Fruit fly (Drosophila melanogaster) whole organism, embryonic: ENCODE data around the gene CG15406.

Source experiments
- Ada2b ChIP-seq: fragments of 200-800 bp; sonication (Bioruptor generic); IDR thresholded peaks from 2 replicates; pipeline ENCODE4 v1.3.6; 2022; ENCODE audit warnings: missing biosample characterization, missing genetic modification characterization
- Atf6 ChIP-seq: fragments of 200-800 bp; sonication (Bioruptor generic); IDR thresholded peaks from 2 replicates; pipeline ENCODE4 v1.3.6; 2022; ENCODE audit warnings: missing biosample characterization, missing genetic modification characterization
- C15 ChIP-seq: fragments of 200-800 bp; sonication (Bioruptor generic); IDR thresholded peaks from 3 replicates; pipeline ENCODE4 v1.3.6; 2022; ENCODE audit warnings: missing biosample characterization, missing genetic modification characterization
- CG13123 ChIP-seq: fragments of 200-800 bp; sonication (Bioruptor generic); optimal IDR thresholded peaks from 2 replicates; lab custom pipeline; 2016; ENCODE audit warnings: missing biosample characterization, missing genetic modification characterization
- CG13894 ChIP-seq: fragments of 200-800 bp; sonication (Bioruptor generic); optimal IDR thresholded peaks from 3 replicates; lab custom pipeline; 2018; ENCODE audit warnings: missing biosample characterization, mild to moderate bottlenecking, missing genetic modification characterization, moderate library complexity
- CG14441 ChIP-seq: fragments of 200-800 bp; sonication (Bioruptor generic); IDR thresholded peaks from 2 replicates; pipeline ENCODE4 v1.3.6; 2022; ENCODE audit warnings: missing biosample characterization, missing genetic modification characterization
- CG15073 ChIP-seq: fragments of 200-800 bp; sonication (Bioruptor generic); optimal IDR thresholded peaks from 2 replicates; lab custom pipeline; 2016; ENCODE audit warnings: missing biosample characterization, missing genetic modification characterization
- CG1602 ChIP-seq: fragments of 200-800 bp; sonication (Bioruptor generic); optimal IDR thresholded peaks from 3 replicates; lab custom pipeline; 2016; ENCODE audit warnings: missing biosample characterization, missing genetic modification characterization
- CG17328 ChIP-seq: fragments of 200-800 bp; sonication (Bioruptor generic); IDR thresholded peaks from 2 replicates; pipeline ENCODE4 v1.3.6; 2022; ENCODE audit warnings: missing biosample characterization, missing genetic modification characterization
- CG1792 ChIP-seq: fragments of 200-800 bp; sonication (Bioruptor generic); optimal IDR thresholded peaks from 2 replicates; lab custom pipeline; 2016; ENCODE audit warnings: missing biosample characterization, missing genetic modification characterization
- CG2202 ChIP-seq: fragments of 200-800 bp; sonication (Bioruptor generic); optimal IDR thresholded peaks from 2 replicates; lab custom pipeline; 2018; ENCODE audit warnings: missing biosample characterization, mild to moderate bottlenecking, missing genetic modification characterization
- CG2678 ChIP-seq: fragments of 200-800 bp; sonication (Bioruptor generic); optimal IDR thresholded peaks from 3 replicates; lab custom pipeline; 2019; ENCODE audit warnings: missing biosample characterization, mild to moderate bottlenecking, missing genetic modification characterization, moderate library complexity
- CG2889 ChIP-seq: fragments of 200-800 bp; sonication (Bioruptor generic); IDR thresholded peaks from 3 replicates; pipeline ENCODE4 v1.3.6; 2022; ENCODE audit warnings: missing biosample characterization, missing genetic modification characterization
- CG7271 ChIP-seq: fragments of 200-800 bp; sonication (Bioruptor generic); optimal IDR thresholded peaks from 2 replicates; lab custom pipeline; 2018; ENCODE audit warnings: missing biosample characterization, mild to moderate bottlenecking, missing genetic modification characterization, moderate library complexity
- CG8944 ChIP-seq: fragments of 200-800 bp; sonication (Bioruptor generic); optimal IDR thresholded peaks from 3 replicates; lab custom pipeline; 2016; ENCODE audit warnings: missing biosample characterization, missing genetic modification characterization
- CG9876 ChIP-seq: fragments of 200-800 bp; sonication (Bioruptor generic); optimal IDR thresholded peaks from 2 replicates; lab custom pipeline; 2016; ENCODE audit warnings: missing biosample characterization, missing genetic modification characterization
- Fer2 ChIP-seq: fragments of 200-800 bp; sonication (Bioruptor generic); optimal IDR thresholded peaks from 2 replicates; lab custom pipeline; 2018; ENCODE audit warnings: missing biosample characterization, mild to moderate bottlenecking, missing genetic modification characterization, moderate library complexity
- Hmx ChIP-seq: fragments of 200-800 bp; sonication (Bioruptor generic); optimal IDR thresholded peaks from 2 replicates; lab custom pipeline; 2016; ENCODE audit warnings: missing biosample characterization, missing genetic modification characterization
- Jarid2 ChIP-seq: fragments of 200-800 bp; sonication (Bioruptor generic); optimal IDR thresholded peaks from 3 replicates; lab custom pipeline; 2017; ENCODE audit warnings: mild to moderate bottlenecking, missing biosample characterization, missing genetic modification reagents, missing genetic modification characterization
- MBD-R2 ChIP-seq: fragments of 200-800 bp; sonication (Bioruptor generic); IDR thresholded peaks from 2 replicates; pipeline ENCODE4 v1.3.6; 2022; ENCODE audit warnings: missing biosample characterization, missing genetic modification characterization
- NC2β ChIP-seq: fragments of 200-800 bp; sonication (Bioruptor generic); optimal IDR thresholded peaks from 2 replicates; lab custom pipeline; 2016; ENCODE audit warnings: missing biosample characterization, missing genetic modification characterization
- Neu2 ChIP-seq: fragments of 200-800 bp; sonication (Bioruptor generic); optimal IDR thresholded peaks from 3 replicates; lab custom pipeline; 2016; ENCODE audit warnings: missing biosample characterization, missing genetic modification characterization, borderline replicate concordance
- Nf-YC ChIP-seq: fragments of 200-800 bp; optimal IDR thresholded peaks from 3 replicates; lab custom pipeline; 2019; ENCODE audit warnings: missing biosample characterization, mild to moderate bottlenecking, missing genetic modification characterization, moderate library complexity
- Opbp ChIP-seq: fragments of 200-800 bp; sonication (Bioruptor generic); IDR thresholded peaks from 3 replicates; pipeline ENCODE4 v1.3.6; 2022; ENCODE audit warnings: missing biosample characterization, missing genetic modification characterization; ENCODE audit not compliant: partially characterized antibody
- Ptx1 ChIP-seq: fragments of 200-800 bp; sonication (Bioruptor generic); IDR thresholded peaks from 2 replicates; pipeline ENCODE4 v1.3.6; 2022; ENCODE audit warnings: missing biosample characterization, missing genetic modification characterization
- Rfx ChIP-seq: fragments of 200-800 bp; sonication (Bioruptor generic); IDR thresholded peaks from 2 replicates; pipeline ENCODE4 v1.3.6; 2022; ENCODE audit warnings: missing biosample characterization, missing genetic modification characterization
- Scr ChIP-seq: fragments of 200-800 bp; sonication (Bioruptor generic); IDR thresholded peaks from 2 replicates; pipeline ENCODE4 v1.3.6; 2022; ENCODE audit warnings: missing biosample characterization, missing genetic modification characterization; ENCODE audit not compliant: partially characterized antibody
- ap ChIP-seq: fragments of 200-800 bp; sonication (Bioruptor generic); IDR thresholded peaks from 2 replicates; pipeline ENCODE4 v1.3.6; 2022; ENCODE audit warnings: missing biosample characterization, missing genetic modification characterization
- ash1 ChIP-seq: fragments of 200-800 bp; sonication (Bioruptor generic); optimal IDR thresholded peaks from 2 replicates; lab custom pipeline; 2018; ENCODE audit warnings: missing biosample characterization, mild to moderate bottlenecking, missing genetic modification characterization
- caup ChIP-seq: fragments of 200-800 bp; sonication (Bioruptor generic); optimal IDR thresholded peaks from 3 replicates; lab custom pipeline; 2017; ENCODE audit warnings: missing biosample characterization, mild to moderate bottlenecking, missing genetic modification characterization, moderate library complexity; ENCODE audit not compliant: severe bottlenecking
- dmrt11E ChIP-seq: fragments of 200-800 bp; sonication (Bioruptor generic); optimal IDR thresholded peaks from 3 replicates; lab custom pipeline; 2018; ENCODE audit warnings: missing biosample characterization, mild to moderate bottlenecking, missing genetic modification characterization, moderate library complexity
- emc ChIP-seq: fragments of 200-800 bp; sonication (Bioruptor generic); optimal IDR thresholded peaks from 2 replicates; lab custom pipeline; 2016; ENCODE audit warnings: missing biosample characterization, missing genetic modification characterization
- ems ChIP-seq: fragments of 200-800 bp; sonication (Bioruptor generic); optimal IDR thresholded peaks from 3 replicates; lab custom pipeline; 2016; ENCODE audit warnings: missing biosample characterization, missing genetic modification characterization
- fd102C ChIP-seq: fragments of 200-800 bp; sonication (Bioruptor generic); optimal IDR thresholded peaks from 2 replicates; lab custom pipeline; 2018; ENCODE audit warnings: missing biosample characterization, mild to moderate bottlenecking, missing genetic modification characterization, moderate library complexity
- gro ChIP-seq: fragments of 200-800 bp; sonication (Bioruptor generic); optimal IDR thresholded peaks from 2 replicates; lab custom pipeline; 2016; ENCODE audit warnings: missing biosample characterization, missing genetic modification characterization
- gsb ChIP-seq: fragments of 200-800 bp; sonication (Bioruptor generic); IDR thresholded peaks from 2 replicates; pipeline ENCODE4 v1.3.6; 2022; ENCODE audit warnings: missing biosample characterization, missing genetic modification characterization
- her ChIP-seq: fragments of 200-800 bp; sonication (Bioruptor generic); optimal IDR thresholded peaks from 2 replicates; lab custom pipeline; 2016; ENCODE audit warnings: missing biosample characterization, missing genetic modification characterization
- hkb ChIP-seq, 2 experiments: fragments of 200-800 bp in 1 of 2; fragments of >200 bp in 1 of 2; sonication (Bioruptor generic) in 1 of 2; IDR thresholded peaks in 1 of 2; optimal IDR thresholded peaks in 1 of 2; 2 replicates each; pipeline versions ENCODE4 v1.3.6 to Lab custom; 2017 to 2022; ENCODE audit warnings: missing biosample characterization in 1 of 2, missing genetic modification characterization in 1 of 2
- inv ChIP-seq: fragments of 200-800 bp; sonication (Bioruptor generic); IDR thresholded peaks from 2 replicates; pipeline ENCODE4 v1.3.6; 2022; ENCODE audit warnings: missing biosample characterization, missing genetic modification characterization; ENCODE audit not compliant: partially characterized antibody
- jing ChIP-seq: fragments of 200-800 bp; sonication (Bioruptor generic); optimal IDR thresholded peaks from 2 replicates; lab custom pipeline; 2018; ENCODE audit warnings: missing biosample characterization, mild to moderate bottlenecking, missing genetic modification characterization
- lmd ChIP-seq: fragments of 200-800 bp; sonication (Bioruptor generic); IDR thresholded peaks from 2 replicates; pipeline ENCODE4 v1.3.6; 2022; ENCODE audit warnings: missing biosample characterization, missing genetic modification characterization
- run ChIP-seq: fragments of 200-800 bp; sonication (Bioruptor generic); optimal IDR thresholded peaks from 3 replicates; lab custom pipeline; 2018; ENCODE audit warnings: missing biosample characterization, mild to moderate bottlenecking, missing genetic modification characterization
- schlank ChIP-seq: fragments of 200-800 bp; sonication (Bioruptor generic); optimal IDR thresholded peaks from 2 replicates; lab custom pipeline; 2018; ENCODE audit warnings: missing biosample characterization, mild to moderate bottlenecking, missing genetic modification characterization
- sens ChIP-seq: fragments of 200-800 bp; sonication (Bioruptor generic); peaks from one replicate; lab custom pipeline; 2016; ENCODE audit warnings: missing biosample characterization, missing genetic modification characterization
- shn ChIP-seq: fragments of 200-800 bp; sonication (Bioruptor generic); optimal IDR thresholded peaks from 3 replicates; lab custom pipeline; 2016; ENCODE audit warnings: missing biosample characterization, missing genetic modification characterization
- slou ChIP-seq: fragments of 200-800 bp; sonication (Bioruptor generic); optimal IDR thresholded peaks from 3 replicates; lab custom pipeline; 2016; ENCODE audit warnings: missing biosample characterization, missing genetic modification characterization
- usp ChIP-seq: fragments of >200 bp; optimal IDR thresholded peaks from 2 replicates; lab custom pipeline; 2017; ENCODE audit warnings: missing biosample characterization, missing genetic modification characterization
- vfl ChIP-seq: fragments of 200-800 bp; sonication (Bioruptor generic); optimal IDR thresholded peaks from 2 replicates; lab custom pipeline; 2016; ENCODE audit warnings: missing biosample characterization, missing genetic modification characterization
- zfh1 ChIP-seq: fragments of 200-800 bp; sonication (Bioruptor generic); IDR thresholded peaks from 3 replicates; pipeline ENCODE4 v1.3.6; 2022; ENCODE audit warnings: missing biosample characterization, missing genetic modification characterization

CG15406 gene

dm6 chr2L:3301755-3302499 is 7.1 kb upstream of the CG15406 start (continued):
- TF ChIP-seq Scr (peak; percentile 36; the same call in 1 of the 2 replicates), ash1 (GFP tag; lab: Kevin White, UChicago) (peak; percentile 99), CG13894 (tag; lab: Kevin White, UChicago) (peak; percentile 100), CG9876 (GFP tag; lab: Kevin White, UChicago) (peak; percentile 100), CG1792 (GFP tag; lab: Kevin White, UChicago) (peak; percentile 99), MBD-R2 (peak; percentile 100), slou (GFP tag; lab: Kevin White, UChicago) (peak; percentile 99), zfh1 (peak; percentile 99), jing (GFP tag; lab: Kevin White, UChicago) (peak; percentile 99), Fer2 (tag; lab: Kevin White, UChicago) (peak; percentile 99), Nf-YC (tag; lab: Kevin White, UChicago) (peak; percentile 94), shn (GFP tag; lab: Kevin White, UChicago) (peak; percentile 99), usp (no peak), CG2678 (peak; percentile 100), schlank (peak; percentile 100), ap (peak; percentile 94), CG15073 (GFP tag; lab: Kevin White, UChicago) (peak; percentile 93), Neu2 (GFP tag; lab: Kevin White, UChicago) (peak; percentile 98), Ada2b (GFP tag; lab: Robert Waterston, UW) (peak; percentile 99), Atf6 (GFP tag; lab: Robert Waterston, UW) (peak; percentile 100), vfl (peak; percentile 99), CG2889 (peak; percentile 99), sens (GFP tag; lab: Kevin White, UChicago) (peak; percentile 100), CG14441 (GFP tag; lab: Robert Waterston, UW) (peak; percentile 99), Opbp (GFP tag; lab: Robert Waterston, UW) (peak; percentile 47; the same call in 1 of the 3 replicates), NC2β (GFP tag; lab: Kevin White, UChicago) (peak; percentile 99), run (tag; lab: Kevin White, UChicago) (peak; percentile 98), gsb (GFP tag; lab: Robert Waterston, UW) (peak; percentile 99), CG2202 (tag; lab: Kevin White, UChicago) (peak; percentile 99), Jarid2 (GFP tag; lab: Kevin White, UChicago) (peak; percentile 96), CG13123 (GFP tag; lab: Kevin White, UChicago) (peak; percentile 99), CG1602 (peak; percentile 99), CG17328 (peak; percentile 99), lmd (GFP tag; lab: Robert Waterston, UW) (peak; percentile 100), fd102C (GFP tag; lab: Kevin White, UChicago) (peak; percentile 98), hkb (optimal IDR thresholded peaks at IDR 0.05; lab: Kevin White, UChicago) (peak; percentile 61), hkb (GFP tag; IDR thresholded peaks at IDR 0.05; lab: Robert Waterston, UW) (peak; percentile 99), inv (GFP tag; lab: Robert Waterston, UW) (no peak), emc (peak; percentile 99), ems (GFP tag; lab: Kevin White, UChicago) (peak; percentile 100), C15 (GFP tag; lab: Robert Waterston, UW) (peak; percentile 99), caup (GFP tag; lab: Kevin White, UChicago) (peak; percentile 100), gro (GFP tag; lab: Kevin White, UChicago) (peak; percentile 100), CG7271 (tag; lab: Kevin White, UChicago) (peak; percentile 97), her (peak; percentile 99), CG8944 (peak; percentile 100), dmrt11E (tag; lab: Kevin White, UChicago) (peak; percentile 99), Rfx (GFP tag; lab: Robert Waterston, UW) (peak; percentile 100), Ptx1 (GFP tag; lab: Robert Waterston, UW) (peak; percentile 99), Hmx (GFP tag; lab: Kevin White, UChicago) (peak; percentile 98)
